Worm (Caenorhabditis elegans): ENCODE measurements around the gene abhd-14.
A peak's percentile ranks its signal among the peaks of the same experiment; 100 is the strongest.

The abhd-14 gene

ce11 chrIV:1029939-1030338 lies at the start of gene abhd-14:
TSS of gene abhd-14 (minus strand) at chrIV:1030039.
- TF ChIP-seq snpc-4 (tag; optimal IDR thresholded peaks at IDR 0.05) (no peak), nhr-77 (tag; optimal IDR thresholded peaks at IDR 0.05) (no peak), nhr-23 (tag; optimal IDR thresholded peaks at IDR 0.05) (no peak), lsy-2 (tag; optimal IDR thresholded peaks at IDR 0.05) (no peak), unc-62 (GFP tag; optimal IDR thresholded peaks at IDR 0.05) (no peak), mab-5 (tag; optimal IDR thresholded peaks at IDR 0.05) (no peak), zag-1 (tag; optimal IDR thresholded peaks at IDR 0.05) (no peak), aly-2 (tag; optimal IDR thresholded peaks at IDR 0.05) (no peak), lin-11 (tag; optimal IDR thresholded peaks at IDR 0.05) (no peak), alr-1 (tag; optimal IDR thresholded peaks at IDR 0.05) (no peak), R02D3.7 (tag; optimal IDR thresholded peaks at IDR 0.05) (no peak), nhr-237 (tag; optimal IDR thresholded peaks at IDR 0.05) (no peak), ceh-16 (tag; optimal IDR thresholded peaks at IDR 0.05) (no peak), F13H6.1 (tag; optimal IDR thresholded peaks at IDR 0.05) (no peak), lin-39 (tag; optimal IDR thresholded peaks at IDR 0.05) (no peak)

- TF ChIP-seq ztf-4 (tag; optimal IDR thresholded peaks at IDR 0.05): no peak
- peak; percentile 98 for TF ChIP-seq fos-1 (tag; optimal IDR thresholded peaks at IDR 0.05)
- no peak for TF ChIP-seq nhr-11 (tag; optimal IDR thresholded peaks at IDR 0.05)
Measured at ce11 chrIV:1075484-1075883, 45.6 kb upstream of the abhd-14 start.

ce11 chrIV:1074069-1074468 lies 44.2 kb upstream of the abhd-14 start:
- TF ChIP-seq nhr-25 (tag; optimal IDR thresholded peaks at IDR 0.05) (no peak), aly-2 (tag; optimal IDR thresholded peaks at IDR 0.05) (no peak)

- TF ChIP-seq nhr-6 (tag; optimal IDR thresholded peaks at IDR 0.05): no peak
- no peak for TF ChIP-seq ZK546.5 (tag; optimal IDR thresholded peaks at IDR 0.05)
- no peak for TF ChIP-seq mbf-1 (tag; optimal IDR thresholded peaks at IDR 0.05)
- TF ChIP-seq egl-27 (tag; optimal IDR thresholded peaks at IDR 0.05): peak; percentile 81
- TF ChIP-seq crh-2 (tag; optimal IDR thresholded peaks at IDR 0.05): peak; percentile 52
- TF ChIP-seq sma-3 (GFP tag; optimal IDR thresholded peaks at IDR 0.05): no peak
- TF ChIP-seq ztf-4 (tag; optimal IDR thresholded peaks at IDR 0.05): peak; percentile 4
- no peak for TF ChIP-seq dmd-4 (tag; optimal IDR thresholded peaks at IDR 0.05)
- TF ChIP-seq ceh-16 (tag; optimal IDR thresholded peaks at IDR 0.05): no peak
- TF ChIP-seq unc-55 (GFP tag; optimal IDR thresholded peaks at IDR 0.05): peak; percentile 96
- peak; percentile 52 for TF ChIP-seq snpc-4 (tag; optimal IDR thresholded peaks at IDR 0.05)
- TF ChIP-seq ceh-82 (tag; optimal IDR thresholded peaks at IDR 0.05): peak; percentile 58
- TF ChIP-seq nhr-77 (tag; optimal IDR thresholded peaks at IDR 0.05): peak; percentile 15
- no peak for TF ChIP-seq ztf-11 (tag; optimal IDR thresholded peaks at IDR 0.05)
- peak; percentile 57 for TF ChIP-seq gmeb-1 (tag; optimal IDR thresholded peaks at IDR 0.05)
- peak; percentile 87 for TF ChIP-seq mdl-1 (tag; optimal IDR thresholded peaks at IDR 0.05)
- peak; percentile 96 for TF ChIP-seq zag-1 (tag; optimal IDR thresholded peaks at IDR 0.05)
- peak; percentile 9 for TF ChIP-seq R02D3.7 (tag; optimal IDR thresholded peaks at IDR 0.05)
- TF ChIP-seq nhr-21 (tag; optimal IDR thresholded peaks at IDR 0.05): peak; percentile 67
- TF ChIP-seq lin-11 (tag; optimal IDR thresholded peaks at IDR 0.05): peak; percentile 85
- TF ChIP-seq nhr-12 (tag; optimal IDR thresholded peaks at IDR 0.05): no peak
- peak; percentile 100 for TF ChIP-seq F13H6.1 (tag; optimal IDR thresholded peaks at IDR 0.05)
- peak; percentile 95 for TF ChIP-seq sma-9 (GFP tag; optimal IDR thresholded peaks at IDR 0.05)
- TF ChIP-seq sma-9 (tag; optimal IDR thresholded peaks at IDR 0.05): no peak
- no peak for TF ChIP-seq nhr-23 (tag; optimal IDR thresholded peaks at IDR 0.05)
- peak; percentile 42 to 91 for TF ChIP-seq lsy-2 (tag; optimal IDR thresholded peaks at IDR 0.05)
- peak; percentile 86 for TF ChIP-seq fos-1 (tag; optimal IDR thresholded peaks at IDR 0.05)
- peak; percentile 83 for TF ChIP-seq C34F6.9 (tag; optimal IDR thresholded peaks at IDR 0.05)
- TF ChIP-seq nhr-11 (tag; optimal IDR thresholded peaks at IDR 0.05): peak; percentile 45
- TF ChIP-seq alr-1 (tag; optimal IDR thresholded peaks at IDR 0.05): no peak
- TF ChIP-seq unc-39 (tag; optimal IDR thresholded peaks at IDR 0.05): no peak
- TF ChIP-seq nhr-237 (tag; optimal IDR thresholded peaks at IDR 0.05): no peak
- no peak for TF ChIP-seq skn-1 (tag; optimal IDR thresholded peaks at IDR 0.05)
- no peak for TF ChIP-seq ztf-1 (GFP tag; conservative IDR thresholded peaks at IDR 0.05)
- TF ChIP-seq lin-13 (GFP tag; optimal IDR thresholded peaks at IDR 0.05): peak; percentile 63
- TF ChIP-seq mab-5 (tag; optimal IDR thresholded peaks at IDR 0.05): peak; percentile 81
- peak; percentile 82 for TF ChIP-seq sem-4 (tag; optimal IDR thresholded peaks at IDR 0.05)
- TF ChIP-seq unc-62 (GFP tag; optimal IDR thresholded peaks at IDR 0.05): peak; percentile 22
- TF ChIP-seq nhr-129 (tag; optimal IDR thresholded peaks at IDR 0.05): peak; percentile 73
Measured at ce11 chrIV:1070383-1070782, 40.5 kb upstream of the abhd-14 start.

All from whole organism, L2 larva.